Worm (Caenorhabditis elegans) whole organism, L1 larva: ENCODE data around the gene C16A3.2.

ENCODE experiments used
- ama-1 ChIP-seq: fragments of 150-350 bp; optimal IDR thresholded peaks from 2 replicates; lab custom pipeline; 2014
- ceh-90 ChIP-seq: sonication (generic microtip); optimal IDR thresholded peaks from 2 replicates; lab custom pipeline; 2016; ENCODE audit warnings: missing genetic modification characterization, missing compliant biosample characterization
- ets-5 ChIP-seq: fragments of 200-800 bp; sonication (Bioruptor generic); IDR thresholded peaks from 2 replicates; pipeline ENCODE4 v1.3.6; 2022; ENCODE audit warnings: missing genetic modification characterization, missing compliant biosample characterization
- hpl-2 ChIP-seq: fragments of 150-350 bp; optimal IDR thresholded peaks from 2 replicates; lab custom pipeline; 2014; ENCODE audit warnings: missing biosample characterization, missing genetic modification reagents, missing genetic modification characterization
- jun-1 ChIP-seq: fragments of 150-350 bp; optimal IDR thresholded peaks from 2 replicates; lab custom pipeline; 2014; ENCODE audit warnings: missing biosample characterization, missing genetic modification reagents, missing genetic modification characterization
- nhr-12 ChIP-seq: sonication (generic microtip); optimal IDR thresholded peaks from 2 replicates; lab custom pipeline; 2017; ENCODE audit warnings: missing biosample characterization, missing genetic modification characterization
- snpc-4 ChIP-seq: fragments of 150-350 bp; optimal IDR thresholded peaks from 2 replicates; lab custom pipeline; 2014; ENCODE audit warnings: missing biosample characterization, missing genetic modification characterization
- sox-4 ChIP-seq: sonication (generic microtip); optimal IDR thresholded peaks from 2 replicates; lab custom pipeline; 2016; ENCODE audit warnings: missing genetic modification characterization, missing compliant biosample characterization
- sup-37 ChIP-seq: fragments of 200-800 bp; sonication (Bioruptor generic); optimal IDR thresholded peaks from 2 replicates; lab custom pipeline; 2018; ENCODE audit warnings: mild to moderate bottlenecking, missing genetic modification characterization, missing compliant biosample characterization
- tbx-2 ChIP-seq: sonication (generic microtip); optimal IDR thresholded peaks from 2 replicates; lab custom pipeline; 2016; ENCODE audit warnings: missing genetic modification characterization, missing compliant biosample characterization

ce11 chrIII:6352459-6352858, 37.2 kb upstream of the C16A3.2 start:
- TF ChIP-seq ama-1 (lab: Kevin White, UChicago) = peak; percentile 27
- no peak for TF ChIP-seq sup-37
- TF ChIP-seq tbx-2 (tag; lab: Kevin White, UChicago) = peak; percentile 54
- TF ChIP-seq jun-1 (tag; lab: Kevin White, UChicago) = no peak
- no peak for TF ChIP-seq snpc-4
- no peak for TF ChIP-seq ets-5 (GFP tag; lab: Robert Waterston, UW)
- TF ChIP-seq ceh-90 (tag; lab: Kevin White, UChicago) = no peak
- TF ChIP-seq nhr-12 (tag; lab: Kevin White, UChicago) = no peak
- no peak for TF ChIP-seq sox-4 (tag; lab: Kevin White, UChicago)
- no peak for TF ChIP-seq hpl-2
